Fruit fly (Drosophila melanogaster) whole organism, embryonic: ENCODE results near the gene CG17376.

ENCODE experiments used
- Antp ChIP-seq: fragments of 200-800 bp; sonication (Bioruptor generic); optimal IDR thresholded peaks from 3 replicates; lab custom pipeline; 2016; ENCODE audit warnings: missing biosample characterization, missing genetic modification characterization
- Awh ChIP-seq: fragments of 200-800 bp; sonication (Bioruptor generic); IDR thresholded peaks from 2 replicates; pipeline ENCODE4, ENCODE4 v1.3.6; 2022; ENCODE audit warnings: missing biosample characterization, missing genetic modification characterization
- CG1024 ChIP-seq: fragments of 200-800 bp; sonication (Bioruptor generic); IDR thresholded peaks from 2 replicates; pipeline ENCODE4 v1.3.6; 2022; ENCODE audit warnings: missing biosample characterization, missing genetic modification characterization
- CG10543 ChIP-seq: fragments of 200-800 bp; sonication (Bioruptor generic); optimal IDR thresholded peaks from 3 replicates; lab custom pipeline; 2017; ENCODE audit warnings: missing biosample characterization, mild to moderate bottlenecking, missing genetic modification characterization, moderate library complexity
- CG11696 ChIP-seq: fragments of 200-800 bp; sonication (Bioruptor generic); IDR thresholded peaks from 2 replicates; pipeline ENCODE4 v1.3.6; 2022; ENCODE audit warnings: missing biosample characterization, missing genetic modification characterization
- CG1233 ChIP-seq: fragments of 200-800 bp; sonication (Bioruptor generic); optimal IDR thresholded peaks from 4 replicates; lab custom pipeline; 2018; ENCODE audit warnings: missing biosample characterization, mild to moderate bottlenecking, missing genetic modification characterization
- CG1529 ChIP-seq: fragments of 200-800 bp; sonication (Bioruptor generic); optimal IDR thresholded peaks from 3 replicates; lab custom pipeline; 2018; ENCODE audit warnings: missing biosample characterization, missing genetic modification characterization
- CG1602 ChIP-seq: fragments of 200-800 bp; sonication (Bioruptor generic); optimal IDR thresholded peaks from 3 replicates; lab custom pipeline; 2016; ENCODE audit warnings: missing biosample characterization, missing genetic modification characterization
- CG17802 ChIP-seq: fragments of 200-800 bp; sonication (Bioruptor generic); optimal IDR thresholded peaks from 2 replicates; lab custom pipeline; 2018; ENCODE audit warnings: missing biosample characterization, mild to moderate bottlenecking, missing genetic modification characterization, moderate library complexity
- CG18476 ChIP-seq: fragments of 200-800 bp; sonication (Bioruptor generic); optimal IDR thresholded peaks from 2 replicates; lab custom pipeline; 2016; ENCODE audit warnings: missing biosample characterization, mild to moderate bottlenecking, missing genetic modification characterization
- CG2199 ChIP-seq: fragments of 200-800 bp; sonication (Bioruptor generic); IDR thresholded peaks from 3 replicates; pipeline ENCODE4 v1.3.6; 2022; ENCODE audit warnings: missing biosample characterization, missing genetic modification characterization
- CG30403 ChIP-seq: fragments of 200-800 bp; sonication (Bioruptor generic); optimal IDR thresholded peaks from 3 replicates; lab custom pipeline; 2016; ENCODE audit warnings: missing biosample characterization, missing genetic modification characterization
- CG31388 ChIP-seq: fragments of 200-800 bp; sonication (Bioruptor generic); optimal IDR thresholded peaks from 2 replicates; lab custom pipeline; 2016; ENCODE audit warnings: missing biosample characterization, missing genetic modification characterization
- CG3995 ChIP-seq: fragments of 200-800 bp; sonication (Bioruptor generic); optimal IDR thresholded peaks from 3 replicates; lab custom pipeline; 2016; ENCODE audit warnings: missing biosample characterization, missing genetic modification characterization
- CG42726 ChIP-seq: fragments of 200-800 bp; sonication (Bioruptor generic); IDR thresholded peaks from 2 replicates; pipeline ENCODE4 v1.3.6; 2022; ENCODE audit warnings: missing biosample characterization, missing genetic modification characterization; ENCODE audit not compliant: partially characterized antibody
- CG6254 ChIP-seq: fragments of 200-800 bp; sonication (Bioruptor generic); optimal IDR thresholded peaks from 3 replicates; lab custom pipeline; 2017; ENCODE audit warnings: mild to moderate bottlenecking, missing biosample characterization, missing genetic modification reagents, missing genetic modification characterization
- CG7745 ChIP-seq: fragments of 200-800 bp; sonication (Bioruptor generic); optimal IDR thresholded peaks from 2 replicates; lab custom pipeline; 2018; ENCODE audit warnings: missing biosample characterization, mild to moderate bottlenecking, missing genetic modification characterization, moderate library complexity
- CG7786 ChIP-seq: fragments of 200-800 bp; sonication (Bioruptor generic); optimal IDR thresholded peaks from 2 replicates; lab custom pipeline; 2016; ENCODE audit warnings: missing biosample characterization, missing genetic modification characterization
- CG8359 ChIP-seq: fragments of 200-800 bp; sonication (Bioruptor generic); optimal IDR thresholded peaks from 2 replicates; lab custom pipeline; 2017; ENCODE audit warnings: missing biosample characterization, mild to moderate bottlenecking, missing genetic modification characterization, borderline replicate concordance
- CTCF ChIP-seq: fragments of 200-800 bp; sonication (Bioruptor generic); optimal IDR thresholded peaks from 2 replicates; lab custom pipeline; 2017; ENCODE audit warnings: missing biosample characterization, mild to moderate bottlenecking, missing genetic modification characterization, moderate library complexity
- CkIIα-i1 ChIP-seq: fragments of 200-800 bp; sonication (Bioruptor generic); IDR thresholded peaks from 2 replicates; pipeline ENCODE4 v1.3.6; 2022; ENCODE audit warnings: missing biosample characterization, missing genetic modification characterization
- Dbx ChIP-seq: fragments of 200-800 bp; sonication (Bioruptor generic); IDR thresholded peaks from 3 replicates; pipeline ENCODE4 v1.3.6; 2022; ENCODE audit warnings: missing biosample characterization, missing genetic modification characterization
- Dp ChIP-seq: fragments of 200-800 bp; sonication (Bioruptor generic); optimal IDR thresholded peaks from 2 replicates; lab custom pipeline; 2018; ENCODE audit warnings: missing biosample characterization, mild to moderate bottlenecking, missing genetic modification characterization, moderate library complexity
- E2f1 ChIP-seq: fragments of 200-800 bp; sonication (Bioruptor generic); IDR thresholded peaks from 2 replicates; pipeline ENCODE4 v1.3.6; 2022; ENCODE audit warnings: missing biosample characterization, missing genetic modification characterization
- Ets97D ChIP-seq: fragments of 200-800 bp; sonication (Bioruptor generic); optimal IDR thresholded peaks from 3 replicates; lab custom pipeline; 2016; ENCODE audit warnings: missing biosample characterization, missing genetic modification characterization
- H15 ChIP-seq: fragments of 200-800 bp; sonication (Bioruptor generic); IDR thresholded peaks from 3 replicates; pipeline ENCODE4 v1.3.6; 2022; ENCODE audit warnings: missing biosample characterization, missing genetic modification characterization
- HLH3B ChIP-seq: fragments of 200-800 bp; sonication (Bioruptor generic); IDR thresholded peaks from 2 replicates; pipeline ENCODE4 v1.3.6; 2022; ENCODE audit warnings: missing biosample characterization, missing genetic modification characterization
- Kr ChIP-seq: fragments of 200-800 bp; sonication (Bioruptor generic); optimal IDR thresholded peaks from 2 replicates; lab custom pipeline; 2017; ENCODE audit warnings: missing biosample characterization, mild to moderate bottlenecking, missing genetic modification characterization
- PHDP ChIP-seq: fragments of 200-800 bp; sonication (Bioruptor generic); optimal IDR thresholded peaks from 3 replicates; lab custom pipeline; 2018; ENCODE audit warnings: missing biosample characterization, mild to moderate bottlenecking, missing genetic modification characterization, moderate library complexity
- Ravus ChIP-seq: fragments of 200-800 bp; sonication (Bioruptor generic); IDR thresholded peaks from 2 replicates; pipeline ENCODE4 v1.3.6; 2022; ENCODE audit warnings: missing biosample characterization, missing genetic modification characterization
- Rx ChIP-seq: fragments of 200-800 bp; sonication (Bioruptor generic); IDR thresholded peaks from 2 replicates; pipeline ENCODE4 v1.3.6; 2022; ENCODE audit warnings: missing biosample characterization, missing genetic modification characterization
- az2 ChIP-seq: fragments of 200-800 bp; sonication (Bioruptor generic); optimal IDR thresholded peaks from 3 replicates; lab custom pipeline; 2016; ENCODE audit warnings: missing biosample characterization, missing genetic modification characterization
- bigmax ChIP-seq: fragments of 200-800 bp; sonication (Bioruptor generic); optimal IDR thresholded peaks from 2 replicates; lab custom pipeline; 2018; ENCODE audit warnings: missing biosample characterization, mild to moderate bottlenecking, missing genetic modification characterization
- btn ChIP-seq: fragments of 200-800 bp; sonication (Bioruptor generic); optimal IDR thresholded peaks from 2 replicates; lab custom pipeline; 2016; ENCODE audit warnings: missing biosample characterization, missing genetic modification characterization
- cwo ChIP-seq: fragments of 200-800 bp; sonication (Bioruptor generic); optimal IDR thresholded peaks from 3 replicates; lab custom pipeline; 2017; ENCODE audit warnings: missing biosample characterization, missing genetic modification characterization, mild to moderate bottlenecking, moderate library complexity, missing genetic modification reagents
- dan ChIP-seq: fragments of 200-800 bp; sonication (Bioruptor generic); IDR thresholded peaks from 2 replicates; pipeline ENCODE4 v1.3.6; 2022; ENCODE audit warnings: missing biosample characterization, missing genetic modification characterization
- ems ChIP-seq: fragments of 200-800 bp; sonication (Bioruptor generic); optimal IDR thresholded peaks from 3 replicates; lab custom pipeline; 2016; ENCODE audit warnings: missing biosample characterization, missing genetic modification characterization
- fu2 ChIP-seq: fragments of 200-800 bp; sonication (Bioruptor generic); optimal IDR thresholded peaks from 2 replicates; lab custom pipeline; 2016; ENCODE audit warnings: missing biosample characterization, missing genetic modification characterization
- lola ChIP-seq, 3 experiments: fragments of >200 bp in 2 of 3; fragments of 200-800 bp in 1 of 3; sonication (Bioruptor generic) in 1 of 3; optimal IDR thresholded peaks; 2 replicates each; lab custom pipeline; 2017 to 2019; ENCODE audit warnings: missing biosample characterization in 3 of 3, missing genetic modification characterization in 3 of 3, mild to moderate bottlenecking in 1 of 3, moderate library complexity in 1 of 3
- luna ChIP-seq: fragments of 200-800 bp; sonication (Bioruptor generic); optimal IDR thresholded peaks from 2 replicates; lab custom pipeline; 2016; ENCODE audit warnings: missing biosample characterization, missing genetic modification characterization
- mirr ChIP-seq: fragments of 200-800 bp; sonication (Bioruptor generic); optimal IDR thresholded peaks from 3 replicates; lab custom pipeline; 2018; ENCODE audit warnings: missing biosample characterization, mild to moderate bottlenecking, missing genetic modification characterization
- nmo ChIP-seq: fragments of 200-800 bp; sonication (Bioruptor generic); optimal IDR thresholded peaks from 2 replicates; lab custom pipeline; 2018; ENCODE audit warnings: missing biosample characterization, mild to moderate bottlenecking, missing genetic modification characterization, moderate library complexity
- phol ChIP-seq: fragments of 200-800 bp; sonication (Bioruptor generic); optimal IDR thresholded peaks from 3 replicates; lab custom pipeline; 2018; ENCODE audit warnings: missing biosample characterization, mild to moderate bottlenecking, missing genetic modification characterization, moderate library complexity
- pnt ChIP-seq: fragments of 200-800 bp; sonication (Bioruptor generic); optimal IDR thresholded peaks from 3 replicates; lab custom pipeline; 2016; ENCODE audit warnings: missing biosample characterization, missing genetic modification characterization
- sisA ChIP-seq: fragments of 200-800 bp; sonication (Bioruptor generic); IDR thresholded peaks from 2 replicates; pipeline ENCODE4 v1.3.6; 2022; ENCODE audit warnings: missing biosample characterization, missing genetic modification characterization
- tap ChIP-seq: fragments of 200-800 bp; optimal IDR thresholded peaks from 3 replicates; lab custom pipeline; 2019; ENCODE audit warnings: missing biosample characterization, mild to moderate bottlenecking, missing genetic modification characterization, moderate library complexity
- tna ChIP-seq: fragments of 200-800 bp; sonication (Bioruptor generic); IDR thresholded peaks from 2 replicates; pipeline ENCODE4 v1.3.6; 2022; ENCODE audit warnings: missing biosample characterization, missing genetic modification characterization; ENCODE audit not compliant: partially characterized antibody
- wdn ChIP-seq: fragments of 200-800 bp; sonication (Bioruptor generic); IDR thresholded peaks from 2 replicates; pipeline ENCODE4 v1.3.6; 2022; ENCODE audit warnings: missing biosample characterization, missing genetic modification characterization
- zfh2 ChIP-seq: fragments of 200-800 bp; sonication (Bioruptor generic); optimal IDR thresholded peaks from 2 replicates; lab custom pipeline; 2016; ENCODE audit warnings: missing biosample characterization, missing genetic modification characterization

CG17376 gene

DNA sequence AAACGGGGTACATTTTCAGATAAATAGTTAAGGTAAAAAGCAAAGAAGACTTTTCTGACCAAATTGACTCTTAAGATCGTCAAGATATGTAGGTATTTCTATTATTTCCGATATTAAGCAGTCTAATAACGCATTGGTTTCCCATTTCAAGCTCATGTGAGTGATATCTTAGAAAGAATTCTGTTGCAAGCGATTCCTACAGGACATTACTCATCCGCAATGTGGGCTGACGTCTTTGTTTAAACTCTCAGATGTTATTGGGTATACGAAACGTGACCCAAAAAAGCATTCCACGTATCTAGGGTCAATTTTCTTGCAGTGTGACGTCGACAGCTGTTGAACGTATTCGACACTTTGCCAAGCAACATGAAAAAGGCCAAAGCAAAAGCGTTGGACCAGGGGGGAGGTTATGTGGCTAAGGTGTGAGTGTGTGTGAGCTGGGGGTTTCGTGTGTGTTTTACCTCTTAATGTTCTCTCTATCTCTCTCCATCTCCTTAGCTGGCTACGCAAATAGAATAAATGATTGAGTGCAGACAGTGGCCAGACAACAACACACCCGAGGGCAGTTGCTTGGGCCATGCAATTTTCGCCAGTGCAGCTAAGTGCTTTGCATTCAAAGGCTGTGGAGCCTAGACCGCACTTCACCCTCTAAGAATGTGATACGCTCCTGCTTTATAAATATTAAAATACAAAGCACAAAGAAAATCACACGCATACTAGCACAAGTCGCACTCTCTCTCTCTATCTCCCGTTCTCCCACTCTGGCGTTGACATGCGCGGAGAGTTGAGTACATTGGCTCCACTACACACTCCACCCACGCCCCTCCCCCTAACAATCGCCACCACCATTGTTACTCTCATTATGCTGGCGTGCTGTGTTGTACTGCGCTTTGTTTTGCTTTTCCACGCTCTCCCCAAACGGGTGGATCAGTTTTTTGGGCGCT is 13.4 kb downstream of the CG17376 start (continued):
- TF ChIP-seq HLH3B (GFP tag; lab: Robert Waterston, UW) (peak; percentile 82), CG8359 (GFP tag; lab: Kevin White, UChicago) (peak; percentile 88), H15 (GFP tag; lab: Robert Waterston, UW) (peak; percentile 75), wdn (GFP tag; lab: Robert Waterston, UW) (peak; percentile 76), zfh2 (GFP tag; lab: Kevin White, UChicago) (peak; percentile 97), Kr (GFP tag; lab: Kevin White, UChicago) (no peak), CkIIα-i1 (GFP tag; lab: Robert Waterston, UW) (0 out of 2 replicates have a peak, but pooled peaks have one; percentile 14), phol (tag; lab: Kevin White, UChicago) (peak; percentile 96), CG6254 (GFP tag; lab: Kevin White, UChicago) (peak; percentile 83), CG17802 (peak; percentile 64), tna (no peak), CG30403 (GFP tag; lab: Kevin White, UChicago) (peak; percentile 99), Antp (GFP tag; lab: Kevin White, UChicago) (peak; percentile 97), Awh (peak; percentile 53), ems (GFP tag; lab: Kevin White, UChicago) (peak; percentile 94), CG3995 (GFP tag; lab: Kevin White, UChicago) (peak; percentile 79), nmo (peak; percentile 98), bigmax (GFP tag; lab: Kevin White, UChicago) (no peak), CG1024 (GFP tag; lab: Robert Waterston, UW) (peak; percentile 59), sisA (GFP tag; lab: Robert Waterston, UW) (peak; percentile 90), PHDP (tag; lab: Kevin White, UChicago) (peak; percentile 93), CG2199 (GFP tag; lab: Robert Waterston, UW) (peak; percentile 45; the same call in 1 of the 3 replicates), CTCF (peak; percentile 58), Ravus (GFP tag; lab: Robert Waterston, UW) (peak; percentile 65), az2 (GFP tag; lab: Kevin White, UChicago) (peak; percentile 96), tap (tag; lab: Kevin White, UChicago) (peak; percentile 91), CG7786 (peak; percentile 97), CG1233 (GFP tag; lab: Kevin White, UChicago) (peak; percentile 96), lola (GFP tag; optimal IDR thresholded peaks at IDR 0.05; lab: Kevin White, UChicago) (peak in 2 of 3 experiments; percentile 31 to 96), Rx (GFP tag; lab: Robert Waterston, UW) (peak; percentile 78), CG18476 (peak; percentile 92), cwo (peak; percentile 96), CG1529 (GFP tag; lab: Kevin White, UChicago) (peak; percentile 94), luna (GFP tag; lab: Kevin White, UChicago) (peak; percentile 94), CG7745 (tag; lab: Kevin White, UChicago) (no peak), Ets97D (GFP tag; lab: Kevin White, UChicago) (peak; percentile 77), CG10543 (GFP tag; lab: Kevin White, UChicago) (peak; percentile 97), dan (no peak), pnt (peak; percentile 96), fu2 (GFP tag; lab: Kevin White, UChicago) (peak; percentile 97), mirr (peak; percentile 68), CG42726 (peak; percentile 6; the same call in 1 of the 2 replicates), CG11696 (GFP tag; lab: Robert Waterston, UW) (peak; percentile 96), E2f1 (peak; percentile 89), CG1602 (GFP tag; lab: Kevin White, UChicago) (peak; percentile 94), Dp (peak; percentile 19), Dbx (GFP tag; lab: Robert Waterston, UW) (peak; percentile 78), btn (peak; percentile 87), CG31388 (GFP tag; lab: Kevin White, UChicago) (peak; percentile 88)
